Worm (Caenorhabditis elegans) whole organism, mixed stage, embryonic: ENCODE measurements around the gene F09F9.5.

ENCODE experiments used
- elt-3 ChIP-seq: fragments of 150-350 bp; optimal IDR thresholded peaks from 2 replicates; lab custom pipeline; 2014; ENCODE audit warnings: missing biosample characterization, missing genetic modification characterization
- lin-13 ChIP-seq: fragments of 150-350 bp; optimal IDR thresholded peaks from 2 replicates; lab custom pipeline; 2014; ENCODE audit warnings: missing biosample characterization, missing genetic modification characterization
- mab-5 ChIP-seq: fragments of 150-350 bp; optimal IDR thresholded peaks from 2 replicates; lab custom pipeline; 2014; ENCODE audit warnings: missing biosample characterization, missing genetic modification characterization
- pha-4 ChIP-seq: fragments of 150-350 bp; optimal IDR thresholded peaks from 2 replicates; lab custom pipeline; 2018; ENCODE audit warnings: missing biosample characterization, missing genetic modification reagents, missing genetic modification characterization
- snpc-4 ChIP-seq: fragments of 150-350 bp; optimal IDR thresholded peaks from 2 replicates; lab custom pipeline; 2014; ENCODE audit warnings: missing biosample characterization, missing genetic modification characterization
- unc-120 ChIP-seq: sonication (generic microtip); optimal IDR thresholded peaks from 2 replicates; lab custom pipeline; 2017; ENCODE audit warnings: missing genetic modification characterization, missing compliant biosample characterization; ENCODE audit not compliant: poor library complexity, severe bottlenecking
- unc-62 ChIP-seq: fragments of 150-350 bp; optimal IDR thresholded peaks from 2 replicates; lab custom pipeline; 2014; ENCODE audit warnings: missing biosample characterization, missing genetic modification reagents, missing genetic modification characterization
- ztf-11 ChIP-seq: fragments of 150-350 bp; optimal IDR thresholded peaks from 2 replicates; lab custom pipeline; 2014; ENCODE audit warnings: missing biosample characterization, missing genetic modification characterization

- TF ChIP-seq ztf-11: no peak
- TF ChIP-seq unc-120: no peak
- TF ChIP-seq elt-3: no peak
- TF ChIP-seq unc-62 (GFP tag; lab: Kevin White, UChicago): no peak
- TF ChIP-seq pha-4: no peak
- TF ChIP-seq snpc-4: no peak
- no peak for TF ChIP-seq mab-5 (tag; lab: Kevin White, UChicago)
- no peak for TF ChIP-seq lin-13 (tag; lab: Kevin White, UChicago)
These were observed 30.1 kb downstream of the F09F9.5 start for ce11 chrX:4147600-4148448.
